Worm (Caenorhabditis elegans) whole organism, late embryonic: ENCODE measurements around the gene F56D6.13.
A peak's percentile ranks its signal among the peaks of the same experiment; 100 is the strongest.

Experiments used
- C08G9.2 ChIP-seq: sonication (generic microtip); optimal IDR thresholded peaks from 2 replicates; lab custom pipeline; 2016; ENCODE audit warnings: mild to moderate bottlenecking, missing genetic modification characterization, moderate library complexity, missing compliant biosample characterization
- C38D4.7 ChIP-seq: fragments of 200-800 bp; sonication (Bioruptor generic); optimal IDR thresholded peaks from 2 replicates; lab custom pipeline; 2018; ENCODE audit warnings: mild to moderate bottlenecking, missing genetic modification characterization, moderate library complexity, missing compliant biosample characterization
- F13H6.1 ChIP-seq: sonication (generic microtip); optimal IDR thresholded peaks from 2 replicates; lab custom pipeline; 2016; ENCODE audit warnings: missing genetic modification characterization, missing compliant biosample characterization
- K09A11.1 ChIP-seq: sonication (generic microtip); optimal IDR thresholded peaks from 2 replicates; lab custom pipeline; 2017; ENCODE audit warnings: antibody characterized with exemption, mild to moderate bottlenecking, missing genetic modification characterization, missing compliant biosample characterization; ENCODE audit not compliant: insufficient read depth
- T23F11.4 ChIP-seq: fragments of 200-800 bp; sonication (Bioruptor generic); optimal IDR thresholded peaks from 2 replicates; lab custom pipeline; 2018; ENCODE audit warnings: mild to moderate bottlenecking, missing genetic modification characterization, missing compliant biosample characterization
- ahr-1 ChIP-seq: sonication (generic microtip); optimal IDR thresholded peaks from 2 replicates; lab custom pipeline; 2016; ENCODE audit warnings: missing genetic modification characterization, missing compliant biosample characterization
- ceh-19 ChIP-seq: fragments of 200-800 bp; sonication (Bioruptor generic); optimal IDR thresholded peaks from 2 replicates; lab custom pipeline; 2018; ENCODE audit warnings: mild to moderate bottlenecking, missing genetic modification characterization, missing compliant biosample characterization
- ceh-2 ChIP-seq: sonication (generic microtip); optimal IDR thresholded peaks from 2 replicates; lab custom pipeline; 2016; ENCODE audit warnings: missing genotype, missing genetic modification characterization, missing compliant biosample characterization
- ceh-24 ChIP-seq: sonication (generic microtip); optimal IDR thresholded peaks from 2 replicates; lab custom pipeline; 2016; ENCODE audit warnings: mild to moderate bottlenecking, missing genetic modification characterization, missing compliant biosample characterization
- ceh-31 ChIP-seq: sonication (generic microtip); optimal IDR thresholded peaks from 2 replicates; lab custom pipeline; 2016; ENCODE audit warnings: missing genetic modification characterization, missing compliant biosample characterization
- ceh-34 ChIP-seq: sonication (generic microtip); optimal IDR thresholded peaks from 2 replicates; lab custom pipeline; 2016; ENCODE audit warnings: mild to moderate bottlenecking, missing genetic modification characterization, missing compliant biosample characterization
- che-1 ChIP-seq: sonication (generic microtip); optimal IDR thresholded peaks from 2 replicates; lab custom pipeline; 2016; ENCODE audit warnings: mild to moderate bottlenecking, missing genetic modification characterization, missing compliant biosample characterization
- dve-1 ChIP-seq: sonication (generic microtip); optimal IDR thresholded peaks from 2 replicates; lab custom pipeline; 2017; ENCODE audit warnings: antibody characterized with exemption, mild to moderate bottlenecking, missing genetic modification characterization, missing compliant biosample characterization
- elt-4 ChIP-seq: sonication (generic microtip); optimal IDR thresholded peaks from 2 replicates; lab custom pipeline; 2016; ENCODE audit warnings: missing genetic modification characterization, missing compliant biosample characterization
- ets-4 ChIP-seq: sonication (generic microtip); optimal IDR thresholded peaks from 2 replicates; lab custom pipeline; 2016; ENCODE audit warnings: missing genetic modification characterization, missing compliant biosample characterization
- fax-1 ChIP-seq: sonication (generic microtip); optimal IDR thresholded peaks from 2 replicates; lab custom pipeline; 2016; ENCODE audit warnings: missing genotype, missing genetic modification characterization, missing compliant biosample characterization
- fkh-10 ChIP-seq: fragments of 150-350 bp; optimal IDR thresholded peaks from 2 replicates; lab custom pipeline; 2014; ENCODE audit warnings: missing biosample characterization, missing genetic modification reagents, missing genetic modification characterization
- fkh-6 ChIP-seq: sonication (generic microtip); optimal IDR thresholded peaks from 2 replicates; lab custom pipeline; 2016; ENCODE audit warnings: missing genetic modification characterization, missing compliant biosample characterization
- gmeb-2 ChIP-seq: sonication (generic microtip); optimal IDR thresholded peaks from 2 replicates; lab custom pipeline; 2016; ENCODE audit warnings: missing genetic modification characterization, inconsistent platforms, missing compliant biosample characterization
- hlh-13 ChIP-seq: fragments of 200-800 bp; sonication (Bioruptor generic); optimal IDR thresholded peaks from 2 replicates; lab custom pipeline; 2018; ENCODE audit warnings: mild to moderate bottlenecking, missing genetic modification characterization, missing compliant biosample characterization
- hlh-15 ChIP-seq: sonication (generic microtip); optimal IDR thresholded peaks from 2 replicates; lab custom pipeline; 2016; ENCODE audit warnings: missing genetic modification characterization, missing compliant biosample characterization
- lin-11 ChIP-seq: fragments of 200-800 bp; sonication (Bioruptor generic); optimal IDR thresholded peaks from 2 replicates; lab custom pipeline; 2018; ENCODE audit warnings: mild to moderate bottlenecking, missing genetic modification characterization, missing compliant biosample characterization
- nfya-1 ChIP-seq: sonication (generic microtip); optimal IDR thresholded peaks from 2 replicates; lab custom pipeline; 2017; ENCODE audit warnings: missing genetic modification characterization, mild to moderate bottlenecking, missing compliant biosample characterization, antibody characterized with exemption, moderate library complexity
- nhr-232 ChIP-seq: sonication (generic microtip); optimal IDR thresholded peaks from 2 replicates; lab custom pipeline; 2016; ENCODE audit warnings: missing genetic modification characterization, missing compliant biosample characterization
- odd-2 ChIP-seq: sonication (generic microtip); optimal IDR thresholded peaks from 2 replicates; lab custom pipeline; 2017; ENCODE audit warnings: antibody characterized with exemption, mild to moderate bottlenecking, missing genetic modification characterization, missing compliant biosample characterization
- pag-3 ChIP-seq: sonication (generic microtip); optimal IDR thresholded peaks from 2 replicates; lab custom pipeline; 2016; ENCODE audit warnings: missing compliant biosample characterization, missing genetic modification characterization, borderline replicate concordance
- pax-1 ChIP-seq: fragments of 150-350 bp; optimal IDR thresholded peaks from 2 replicates; lab custom pipeline; 2014; ENCODE audit warnings: missing biosample characterization, missing genetic modification characterization
- pqm-1 ChIP-seq: sonication (generic microtip); optimal IDR thresholded peaks from 2 replicates; lab custom pipeline; 2016; ENCODE audit warnings: missing genetic modification characterization, missing compliant biosample characterization
- ref-2 ChIP-seq: sonication (generic microtip); optimal IDR thresholded peaks from 2 replicates; lab custom pipeline; 2016; ENCODE audit warnings: missing genetic modification characterization, missing compliant biosample characterization
- rnt-1 ChIP-seq: sonication (generic microtip); optimal IDR thresholded peaks from 2 replicates; lab custom pipeline; 2016; ENCODE audit warnings: missing genetic modification characterization, missing compliant biosample characterization
- sdc-2 ChIP-seq: sonication (generic microtip); optimal IDR thresholded peaks from 2 replicates; lab custom pipeline; 2016; ENCODE audit warnings: missing genotype, missing genetic modification characterization, missing compliant biosample characterization
- sox-4 ChIP-seq: sonication (generic microtip); optimal IDR thresholded peaks from 2 replicates; lab custom pipeline; 2017; ENCODE audit warnings: mild to moderate bottlenecking, missing genetic modification characterization, inconsistent platforms, missing compliant biosample characterization
- tbx-2 ChIP-seq: sonication (generic microtip); optimal IDR thresholded peaks from 2 replicates; lab custom pipeline; 2016; ENCODE audit warnings: missing genetic modification characterization, missing compliant biosample characterization
- tbx-7 ChIP-seq: sonication (generic microtip); optimal IDR thresholded peaks from 2 replicates; lab custom pipeline; 2016; ENCODE audit warnings: missing genotype, missing genetic modification characterization, missing compliant biosample characterization
- ttx-3 ChIP-seq: sonication (generic microtip); optimal IDR thresholded peaks from 2 replicates; lab custom pipeline; 2016; ENCODE audit warnings: missing genetic modification reagents, missing genetic modification characterization, missing compliant biosample characterization
- unc-42 ChIP-seq: sonication (generic microtip); optimal IDR thresholded peaks from 2 replicates; lab custom pipeline; 2016; ENCODE audit warnings: missing genotype, missing genetic modification characterization, missing compliant biosample characterization
- unc-86 ChIP-seq: sonication (generic microtip); optimal IDR thresholded peaks from 2 replicates; lab custom pipeline; 2016; ENCODE audit warnings: missing genetic modification characterization, missing compliant biosample characterization
- zip-5 ChIP-seq: sonication (generic microtip); optimal IDR thresholded peaks from 2 replicates; lab custom pipeline; 2016; ENCODE audit warnings: missing genetic modification characterization, missing compliant biosample characterization
- ztf-16 ChIP-seq: sonication (generic microtip); optimal IDR thresholded peaks from 2 replicates; lab custom pipeline; 2017; ENCODE audit warnings: missing genetic modification characterization, missing compliant biosample characterization

Gene F56D6.13

DNA sequence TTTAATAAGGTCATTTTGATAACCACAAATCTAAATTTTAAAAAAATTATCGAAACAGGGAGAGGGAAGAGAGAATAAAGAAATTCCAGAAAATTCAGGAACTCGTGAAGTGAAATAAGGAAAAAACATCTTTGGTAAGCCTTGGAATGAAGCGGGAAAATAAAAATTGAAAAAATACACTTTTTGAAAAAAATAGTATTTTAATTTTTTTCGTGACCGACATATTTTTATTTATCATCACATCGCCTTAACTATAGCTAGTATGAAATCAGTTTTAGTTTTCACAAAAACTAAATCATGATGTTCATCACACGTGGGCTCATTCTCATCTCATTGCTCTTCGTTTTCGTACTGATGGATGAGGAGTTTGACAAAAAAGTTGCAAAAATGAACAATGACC lies at the start of gene F56D6.13:
Gene F56D6.13, plus strand, starts transcription at position 301 of the 400 bp plus-strand sequence.
- TF ChIP-seq dve-1 (no peak), ets-4 (no peak), ceh-24 (no peak), ahr-1 (tag; lab: Kevin White, UChicago) (no peak), nfya-1 (no peak), sox-4 (tag; lab: Kevin White, UChicago) (no peak), rnt-1 (tag; lab: Kevin White, UChicago) (no peak), nhr-232 (tag; lab: Kevin White, UChicago) (no peak), hlh-13 (GFP tag; lab: Kevin White, UChicago) (no peak), C38D4.7 (no peak), lin-11 (tag; lab: Kevin White, UChicago) (no peak), elt-4 (tag; lab: Kevin White, UChicago) (no peak), ztf-16 (tag; lab: Kevin White, UChicago) (no peak), C08G9.2 (tag; lab: Kevin White, UChicago) (no peak), fax-1 (tag; lab: Kevin White, UChicago) (no peak), hlh-15 (no peak), ceh-2 (no peak), sdc-2 (tag; lab: Kevin White, UChicago) (no peak), tbx-7 (tag; lab: Kevin White, UChicago) (no peak), tbx-2 (no peak)

DNA sequence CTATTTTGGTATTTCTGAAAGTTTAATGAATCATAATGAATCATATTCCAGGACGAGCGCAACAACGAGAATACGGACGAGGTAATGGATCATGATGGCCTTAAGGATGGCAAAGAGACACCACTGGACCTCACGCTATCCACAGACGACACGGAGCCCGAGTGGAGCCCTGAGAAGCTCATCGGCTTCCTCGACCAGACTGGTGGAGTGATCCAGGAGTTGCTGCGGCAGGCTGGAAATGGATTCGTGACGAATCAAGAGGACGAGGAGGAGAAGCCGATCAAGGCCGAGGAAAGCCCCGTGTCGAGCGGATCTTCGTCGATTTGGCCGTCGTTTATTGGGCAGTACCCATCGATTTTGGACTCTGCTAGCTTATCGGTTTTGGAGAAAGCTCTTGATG lies 49.7 kb upstream of the F56D6.13 start:
- TF ChIP-seq fkh-10 (peak; percentile 43), pqm-1 (no peak)

DNA sequence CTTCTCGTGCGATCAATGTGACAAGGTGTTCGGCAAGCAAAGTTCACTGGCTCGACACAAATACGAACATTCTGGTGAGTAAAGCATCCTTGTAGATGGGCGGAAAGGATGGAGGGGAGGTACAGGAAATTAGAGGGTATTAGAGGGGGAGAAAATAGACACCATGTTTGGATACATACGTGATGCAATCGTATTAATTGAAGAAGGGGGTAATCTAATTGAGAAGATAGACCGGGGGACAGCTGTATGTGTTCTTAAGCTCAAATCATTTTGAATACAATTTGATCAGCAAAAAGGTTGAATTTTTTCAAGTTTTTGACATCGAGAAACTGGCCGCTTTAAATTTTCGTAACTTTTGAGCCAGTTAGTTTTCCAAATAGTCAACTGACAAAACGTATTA lies 48.8 kb upstream of the F56D6.13 start:
- TF ChIP-seq fkh-6 (tag; lab: Kevin White, UChicago): no peak
- TF ChIP-seq ceh-34 (tag; lab: Kevin White, UChicago): no peak
- no peak for TF ChIP-seq hlh-15
- TF ChIP-seq unc-42 (tag; lab: Kevin White, UChicago): peak; percentile 87
- peak; percentile 12 for TF ChIP-seq ceh-31 (tag; lab: Kevin White, UChicago)
- no peak for TF ChIP-seq zip-5
- TF ChIP-seq, all 69 proteins: peak for 2

DNA sequence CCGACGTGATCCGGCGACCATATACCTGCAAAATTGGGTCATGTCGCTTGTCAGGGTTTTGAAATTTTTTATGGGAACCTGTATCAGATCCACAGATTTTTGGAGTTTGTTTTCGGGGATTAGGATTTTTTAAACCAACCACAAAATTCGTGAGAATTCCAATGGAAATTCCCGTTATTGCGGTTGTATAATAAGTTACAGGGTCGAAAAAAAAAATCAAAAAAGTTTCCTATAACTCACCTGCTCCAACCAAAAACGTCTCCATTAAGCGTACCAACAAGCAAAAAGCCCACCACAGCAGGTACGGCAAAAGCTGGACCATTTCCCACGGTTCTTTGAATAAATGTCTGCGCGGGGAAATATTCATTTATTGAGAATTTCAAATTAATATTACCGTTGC lies 46.3 kb upstream of the F56D6.13 start:
- TF ChIP-seq F13H6.1 (tag; lab: Kevin White, UChicago) (no peak), C38D4.7 (no peak), zip-5 (no peak), odd-2 (tag; lab: Kevin White, UChicago) (no peak), ceh-19 (GFP tag; lab: Kevin White, UChicago) (no peak), che-1 (tag; lab: Kevin White, UChicago) (no peak), ref-2 (tag; lab: Kevin White, UChicago) (no peak), fkh-10 (no peak), hlh-15 (no peak), pag-3 (tag; lab: Kevin White, UChicago) (no peak), pax-1 (tag; lab: Kevin White, UChicago) (no peak), ahr-1 (tag; lab: Kevin White, UChicago) (no peak), ttx-3 (no peak), unc-86 (no peak), gmeb-2 (tag; lab: Kevin White, UChicago) (no peak), T23F11.4 (GFP tag; lab: Kevin White, UChicago) (no peak), lin-11 (tag; lab: Kevin White, UChicago) (no peak), K09A11.1 (no peak), unc-42 (tag; lab: Kevin White, UChicago) (no peak)
